Worm (Caenorhabditis elegans): Measurements from ENCODE around the gene srh-135.
"Not testable (repeated sequence)": the region's sequence is repeated elsewhere in the genome, so short reads cannot be mapped to it uniquely, and the experiment has no call there.

The srh-135 gene

DNA sequence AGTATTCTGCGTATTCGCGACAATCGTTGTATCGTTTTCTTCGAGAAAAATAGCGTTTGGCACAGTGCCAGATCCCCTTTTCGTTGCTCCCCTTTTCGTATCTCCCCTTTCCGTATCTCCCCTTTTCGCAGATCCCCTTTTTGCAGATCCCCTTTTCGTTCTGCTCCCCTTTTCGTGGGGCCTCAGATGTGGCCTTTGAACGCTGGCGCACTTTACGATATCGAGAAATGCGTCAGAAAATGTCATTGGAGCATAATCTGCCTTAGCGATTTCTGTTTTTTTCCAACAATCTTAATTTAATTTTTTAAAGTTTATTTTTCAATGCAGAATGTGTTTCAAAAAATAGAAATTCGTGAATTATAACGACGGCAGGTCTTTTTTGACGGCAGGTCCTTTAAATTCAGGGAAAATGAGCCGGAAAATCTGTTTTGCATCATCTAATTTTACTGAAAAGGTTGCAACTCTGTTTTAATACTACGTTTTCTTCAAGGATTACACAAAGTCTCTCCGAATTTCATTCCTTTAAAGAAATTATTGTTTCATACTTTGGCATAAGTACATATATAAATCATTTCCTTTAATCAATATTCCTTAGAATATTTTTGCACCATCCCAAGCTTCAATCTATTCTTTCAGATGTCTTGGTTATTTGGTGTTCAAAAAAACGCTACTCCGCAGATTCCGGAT is 21.6 kb upstream of the srh-135 start, which contains the start of gene atad-3 (continued):
- TF ChIP-seq sma-3 (GFP tag; optimal IDR thresholded peaks at IDR 0.05) (peak; percentile 91), mab-5 (tag; optimal IDR thresholded peaks at IDR 0.05) (peak; percentile 76), nhr-10 (tag; optimal IDR thresholded peaks at IDR 0.05) (no peak), unc-62 (GFP tag; optimal IDR thresholded peaks at IDR 0.05) (no peak), aly-2 (tag; optimal IDR thresholded peaks at IDR 0.05) (no peak), blmp-1 (tag; optimal IDR thresholded peaks at IDR 0.05; ENCODE audit: insufficient read depth) (peak; percentile 13), F13H6.1 (tag; optimal IDR thresholded peaks at IDR 0.05) (peak; percentile 88), nhr-237 (tag; optimal IDR thresholded peaks at IDR 0.05) (peak; percentile 12), nhr-25 (tag; optimal IDR thresholded peaks at IDR 0.05) (peak; percentile 86), nhr-21 (tag; optimal IDR thresholded peaks at IDR 0.05) (peak; percentile 74), mbf-1 (tag; optimal IDR thresholded peaks at IDR 0.05) (no peak), fos-1 (tag; optimal IDR thresholded peaks at IDR 0.05) (peak; percentile 35), sma-9 (GFP tag; optimal IDR thresholded peaks at IDR 0.05) (peak; percentile 94), sma-9 (tag; optimal IDR thresholded peaks at IDR 0.05) (no peak), Y55F3AM.14 (GFP tag; optimal IDR thresholded peaks at IDR 0.05) (peak; percentile 46), peb-1 (tag; optimal IDR thresholded peaks at IDR 0.05) (no peak), nhr-23 (tag; optimal IDR thresholded peaks at IDR 0.05) (no peak), lin-39 (tag; optimal IDR thresholded peaks at IDR 0.05) (no peak), lsy-2 (tag; optimal IDR thresholded peaks at IDR 0.05) (peak; percentile 83 to 91), ztf-11 (tag; optimal IDR thresholded peaks at IDR 0.05) (no peak)

DNA sequence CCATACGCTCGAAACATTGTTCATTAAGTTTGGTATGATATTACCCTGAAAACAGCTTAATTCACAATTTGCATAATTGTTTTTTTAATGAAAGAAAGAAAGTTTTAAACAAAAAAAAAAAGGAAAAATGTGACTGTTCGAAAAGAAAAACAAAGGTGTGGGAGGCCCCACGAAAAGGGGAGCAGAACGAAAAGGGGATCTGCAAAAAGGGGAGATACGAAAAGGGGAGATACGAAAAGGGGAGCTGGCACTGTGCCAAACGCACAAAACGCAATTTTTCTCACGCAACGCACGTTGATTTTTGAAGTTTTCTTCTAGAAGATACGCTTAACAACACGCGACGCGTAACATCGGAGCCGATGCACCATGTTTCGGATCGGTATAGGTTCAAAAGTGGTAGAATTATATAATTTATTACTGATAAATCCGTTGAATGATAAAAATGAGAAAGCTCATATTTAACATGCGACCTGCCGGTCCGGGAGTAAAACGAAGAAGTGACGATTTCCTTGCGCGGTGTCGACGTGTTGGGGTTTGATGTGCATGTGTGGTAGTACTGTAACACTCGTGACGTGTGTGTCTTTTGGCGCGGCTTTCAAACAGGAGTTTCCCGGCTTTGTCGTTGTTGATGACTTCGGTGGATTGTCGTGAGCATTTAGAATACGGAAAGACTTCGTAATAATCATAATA is 20.8 kb upstream of the srh-135 start, which contains the start of gene nrde-2:
Gene nrde-2, minus strand, starts transcription at position 45 of the 690 bp plus-strand sequence.
- TF ChIP-seq lin-13 (GFP tag; optimal IDR thresholded peaks at IDR 0.05); lsy-2 (tag; optimal IDR thresholded peaks at IDR 0.05); nhr-77 (tag; optimal IDR thresholded peaks at IDR 0.05): not testable (repeated sequence)

DNA sequence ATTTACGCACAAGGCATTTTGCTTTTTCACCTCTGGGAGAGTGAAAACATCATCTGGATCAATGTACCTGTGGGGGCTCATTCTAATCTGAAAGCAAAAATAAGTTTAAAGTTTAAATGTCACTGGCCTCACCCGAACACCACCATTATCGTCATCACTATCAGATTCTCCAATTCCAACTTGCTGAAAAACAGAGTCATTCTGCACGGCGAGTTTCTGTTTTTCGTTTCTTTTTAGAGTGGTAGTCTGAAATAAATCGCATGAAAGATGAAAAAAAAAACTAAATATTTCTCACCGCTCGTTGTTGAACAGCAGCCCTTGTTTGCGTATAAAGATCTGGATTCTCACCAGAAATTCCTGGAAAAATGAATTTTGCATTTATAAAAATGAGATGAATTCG is 20.2 kb upstream of the srh-135 start:
- TF ChIP-seq ama-1 (optimal IDR thresholded peaks at IDR 0.05): no peak
- no peak for TF ChIP-seq R02D3.7 (tag; optimal IDR thresholded peaks at IDR 0.05)
- no peak for TF ChIP-seq nhr-6 (tag; optimal IDR thresholded peaks at IDR 0.05)
- no peak for TF ChIP-seq unc-55 (GFP tag; optimal IDR thresholded peaks at IDR 0.05)
- TF ChIP-seq ztf-11 (tag; optimal IDR thresholded peaks at IDR 0.05): no peak
- TF ChIP-seq blmp-1 (tag; optimal IDR thresholded peaks at IDR 0.05; ENCODE audit: insufficient read depth): no peak
- no peak for TF ChIP-seq unc-62 (GFP tag; optimal IDR thresholded peaks at IDR 0.05)
- no peak for TF ChIP-seq gmeb-1 (tag; optimal IDR thresholded peaks at IDR 0.05)
- TF ChIP-seq C34F6.9 (tag; optimal IDR thresholded peaks at IDR 0.05): no peak
- TF ChIP-seq ztf-4 (tag; optimal IDR thresholded peaks at IDR 0.05): no peak
- TF ChIP-seq zag-1 (tag; optimal IDR thresholded peaks at IDR 0.05): no peak
- no peak for TF ChIP-seq unc-39 (tag; optimal IDR thresholded peaks at IDR 0.05)
- no peak for TF ChIP-seq nhr-10 (tag; optimal IDR thresholded peaks at IDR 0.05)
- TF ChIP-seq crh-2 (tag; optimal IDR thresholded peaks at IDR 0.05): no peak
- no peak for TF ChIP-seq lin-39 (tag; optimal IDR thresholded peaks at IDR 0.05)
- TF ChIP-seq sma-9 (GFP tag; optimal IDR thresholded peaks at IDR 0.05): no peak
- no peak for TF ChIP-seq sma-9 (tag; optimal IDR thresholded peaks at IDR 0.05)
- no peak for TF ChIP-seq nhr-23 (tag; optimal IDR thresholded peaks at IDR 0.05)
- no peak for TF ChIP-seq mbf-1 (tag; optimal IDR thresholded peaks at IDR 0.05)
- no peak for TF ChIP-seq lin-13 (GFP tag; optimal IDR thresholded peaks at IDR 0.05)

DNA sequence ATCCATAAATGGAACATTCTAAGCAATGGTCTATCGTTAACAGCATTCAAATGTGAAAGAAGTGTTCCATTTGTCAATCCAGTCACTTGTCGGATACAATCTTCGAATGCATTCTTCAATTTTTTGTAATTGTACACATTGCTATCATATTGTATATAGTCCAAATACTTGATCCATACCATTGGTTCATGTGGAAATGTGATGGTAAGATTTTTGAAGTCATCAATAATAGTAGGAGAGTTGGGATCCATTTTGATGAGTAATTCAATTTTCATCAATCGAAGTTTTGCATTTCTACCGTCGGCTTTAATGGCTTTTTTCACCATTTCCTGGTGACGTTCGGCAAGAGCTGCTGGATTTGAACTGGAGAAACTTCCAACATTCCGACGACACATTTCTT is 18.7 kb upstream of the srh-135 start:
- TF ChIP-seq lin-39 (tag; optimal IDR thresholded peaks at IDR 0.05) (no peak), nhr-23 (tag; optimal IDR thresholded peaks at IDR 0.05) (no peak), ceh-82 (tag; optimal IDR thresholded peaks at IDR 0.05) (no peak), ztf-1 (GFP tag; conservative IDR thresholded peaks at IDR 0.05) (no peak), sma-3 (GFP tag; optimal IDR thresholded peaks at IDR 0.05) (no peak), unc-55 (GFP tag; optimal IDR thresholded peaks at IDR 0.05) (no peak), snpc-4 (tag; optimal IDR thresholded peaks at IDR 0.05) (no peak), R02D3.7 (tag; optimal IDR thresholded peaks at IDR 0.05) (no peak), elt-3 (tag; optimal IDR thresholded peaks at IDR 0.05) (no peak), nhr-25 (tag; optimal IDR thresholded peaks at IDR 0.05) (no peak), aly-2 (tag; optimal IDR thresholded peaks at IDR 0.05) (no peak), ztf-11 (tag; optimal IDR thresholded peaks at IDR 0.05) (no peak), gmeb-1 (tag; optimal IDR thresholded peaks at IDR 0.05) (no peak), crh-2 (tag; optimal IDR thresholded peaks at IDR 0.05) (no peak), nhr-21 (tag; optimal IDR thresholded peaks at IDR 0.05) (no peak), nhr-12 (tag; optimal IDR thresholded peaks at IDR 0.05) (no peak), unc-62 (GFP tag; optimal IDR thresholded peaks at IDR 0.05) (no peak), C34F6.9 (tag; optimal IDR thresholded peaks at IDR 0.05) (no peak), lin-11 (tag; optimal IDR thresholded peaks at IDR 0.05) (no peak)

Data from whole organism, L2 larva.